Fruit fly (Drosophila melanogaster): Measurements from ENCODE around the gene CG33223.
A peak's percentile ranks its signal among the peaks of the same experiment; 100 is the strongest.

The CG33223 gene

DNA sequence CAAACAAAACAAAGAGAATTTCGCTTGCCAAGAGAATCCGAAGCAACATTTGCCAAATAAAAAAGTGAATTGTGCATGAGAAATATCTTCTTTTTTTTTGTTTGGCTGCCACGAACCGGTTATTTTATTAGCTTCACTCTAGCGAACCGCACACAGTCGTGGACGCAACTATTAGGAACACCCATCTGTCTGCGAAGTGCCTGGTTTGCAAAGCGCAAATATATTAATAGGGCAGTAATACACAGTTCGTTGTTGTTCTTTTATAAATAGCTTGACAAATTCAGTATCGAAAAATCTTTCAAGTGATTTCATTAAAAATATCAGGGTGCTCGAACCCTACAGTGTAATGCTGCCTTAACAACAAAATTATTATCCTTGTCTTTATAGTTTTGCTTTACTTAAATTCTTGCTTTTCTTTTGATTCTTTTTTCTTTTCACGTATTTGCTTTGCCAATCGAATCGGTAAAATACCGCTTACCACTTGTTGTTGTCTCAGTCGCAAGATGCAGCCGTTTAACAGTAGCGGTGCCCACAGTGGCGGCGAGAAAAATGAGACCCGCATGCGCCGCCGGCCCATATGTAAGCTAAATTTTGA lies 7.9 kb upstream of the CG33223 start (continued):
- TF ChIP-seq stwl (tag; optimal IDR thresholded peaks at IDR 0.05) = no peak
- TF ChIP-seq CG7271 (tag; optimal IDR thresholded peaks at IDR 0.05) = no peak
- no peak for TF ChIP-seq jumu (GFP tag; optimal IDR thresholded peaks at IDR 0.05)
- TF ChIP-seq ap (GFP tag; IDR thresholded peaks at IDR 0.05) = no peak
- peak; percentile 5 for TF ChIP-seq CG3281 (GFP tag; optimal IDR thresholded peaks at IDR 0.05)
- no peak for TF ChIP-seq HHEX (GFP tag; optimal IDR thresholded peaks at IDR 0.05)
- TF ChIP-seq CG3995 (GFP tag; optimal IDR thresholded peaks at IDR 0.05) = no peak
- TF ChIP-seq CG10979 (tag; optimal IDR thresholded peaks at IDR 0.05) = peak; percentile 14
- peak; percentile 30 for TF ChIP-seq CG8089 (GFP tag; optimal IDR thresholded peaks at IDR 0.05)
- TF ChIP-seq hth (optimal IDR thresholded peaks at IDR 0.05) = no peak
- no peak for TF ChIP-seq Tbp (GFP tag; optimal IDR thresholded peaks at IDR 0.05)
- no peak for TF ChIP-seq ro (GFP tag; IDR thresholded peaks at IDR 0.05)
- TF ChIP-seq chn (GFP tag; optimal IDR thresholded peaks at IDR 0.05) = peak; percentile 17
- no peak for TF ChIP-seq CG9437 (GFP tag; optimal IDR thresholded peaks at IDR 0.05)
- no peak for TF ChIP-seq abd-A (tag; optimal IDR thresholded peaks at IDR 0.05)
- TF ChIP-seq CG18599 (GFP tag; optimal IDR thresholded peaks at IDR 0.05) = peak; percentile 13
- TF ChIP-seq Oli (tag; optimal IDR thresholded peaks at IDR 0.05) = peak; percentile 47
- no peak for TF ChIP-seq fd102C (GFP tag; optimal IDR thresholded peaks at IDR 0.05)
- TF ChIP-seq E2f2 (GFP tag; IDR thresholded peaks at IDR 0.05) = no peak
- no peak for TF ChIP-seq dan (GFP tag; IDR thresholded peaks at IDR 0.05)
- TF ChIP-seq btn (GFP tag; optimal IDR thresholded peaks at IDR 0.05) = no peak
- TF ChIP-seq CG12155 (GFP tag; optimal IDR thresholded peaks at IDR 0.05) = peak; percentile 5
- TF ChIP-seq Dll (GFP tag; IDR thresholded peaks at IDR 0.05; ENCODE audit: partially characterized antibody) = no peak
- no peak for TF ChIP-seq en (GFP tag; optimal IDR thresholded peaks at IDR 0.05)
- peak; percentile 39 for TF ChIP-seq bab2 (GFP tag; optimal IDR thresholded peaks at IDR 0.05)
- peak; percentile 7 for TF ChIP-seq CG15269 (tag; optimal IDR thresholded peaks at IDR 0.05)
- TF ChIP-seq gem (tag; optimal IDR thresholded peaks at IDR 0.05) = peak; percentile 38
- TF ChIP-seq dysf (GFP tag; IDR thresholded peaks at IDR 0.05) = peak; percentile 34; the same call in 1 of the 3 replicates
- TF ChIP-seq CG15011 (GFP tag; optimal IDR thresholded peaks at IDR 0.05) = no peak
- TF ChIP-seq Xbp1 (GFP tag; optimal IDR thresholded peaks at IDR 0.05) = peak; percentile 52
- TF ChIP-seq Ravus (GFP tag; IDR thresholded peaks at IDR 0.05) = no peak
- peak; percentile 18 for TF ChIP-seq HLH54F (GFP tag; optimal IDR thresholded peaks at IDR 0.05)
- peak; percentile 27; the same call in 1 of the 4 replicates for TF ChIP-seq Gug (GFP tag; IDR thresholded peaks at IDR 0.05)
- no peak for TF ChIP-seq tap (tag; optimal IDR thresholded peaks at IDR 0.05)
- no peak for TF ChIP-seq Lhr (GFP tag; optimal IDR thresholded peaks at IDR 0.05)
- no peak for TF ChIP-seq p53 (GFP tag; optimal IDR thresholded peaks at IDR 0.05)
- TF ChIP-seq lola (GFP tag; optimal IDR thresholded peaks at IDR 0.05) = no peak
- no peak for TF ChIP-seq sisA (GFP tag; IDR thresholded peaks at IDR 0.05)
- peak; percentile 30 for TF ChIP-seq Sox102F (GFP tag; optimal IDR thresholded peaks at IDR 0.05)
- TF ChIP-seq CG34376 (GFP tag; optimal IDR thresholded peaks at IDR 0.05) = no peak
- peak; percentile 37; the same call in 1 of the 2 replicates for TF ChIP-seq CG32532 (GFP tag; IDR thresholded peaks at IDR 0.05)
- TF ChIP-seq ato (GFP tag; IDR thresholded peaks at IDR 0.05; ENCODE audit: partially characterized antibody) = no peak
- no peak for TF ChIP-seq CG6175 (GFP tag; IDR thresholded peaks at IDR 0.05)
- TF ChIP-seq Bgb (GFP tag; IDR thresholded peaks at IDR 0.05; ENCODE audit: partially characterized antibody) = no peak
- TF ChIP-seq sug (tag; optimal IDR thresholded peaks at IDR 0.05) = no peak
- no peak for TF ChIP-seq ERR (GFP tag; optimal IDR thresholded peaks at IDR 0.05)
- TF ChIP-seq CG9817 (tag; optimal IDR thresholded peaks at IDR 0.05) = no peak
- TF ChIP-seq lab (GFP tag; optimal IDR thresholded peaks at IDR 0.05) = peak; percentile 14
- peak; percentile 34 for TF ChIP-seq CG16863 (GFP tag; optimal IDR thresholded peaks at IDR 0.05)
- TF ChIP-seq kah (GFP tag; optimal IDR thresholded peaks at IDR 0.05) = no peak
